Fruit fly (Drosophila melanogaster): Measurements from ENCODE around the gene IntS11.

dm6 chr3R:29716043-29716781 lies 28.9 kb upstream of the IntS11 start:
- peak; percentile 84 to 88 for TF ChIP-seq CTCF (optimal IDR thresholded peaks at IDR 0.05)
- no peak for TF ChIP-seq CG8478 (optimal IDR thresholded peaks at IDR 0.05)
